Fruit fly (Drosophila melanogaster) whole organism, embryonic: ENCODE data around the gene CG43355.

Source experiments
- Awh ChIP-seq: fragments of 200-800 bp; sonication (Bioruptor generic); IDR thresholded peaks from 2 replicates; pipeline ENCODE4, ENCODE4 v1.3.6; 2022; ENCODE audit warnings: missing biosample characterization, missing genetic modification characterization
- BtbVII ChIP-seq: fragments of 200-800 bp; sonication (Bioruptor generic); optimal IDR thresholded peaks from 3 replicates; lab custom pipeline; 2017; ENCODE audit warnings: missing biosample characterization, mild to moderate bottlenecking, missing genetic modification characterization
- CG10321 ChIP-seq: fragments of 200-800 bp; sonication (Bioruptor generic); IDR thresholded peaks from 2 replicates; pipeline ENCODE4 v1.3.6; 2022; ENCODE audit warnings: missing biosample characterization, missing genetic modification characterization
- CG11723 ChIP-seq: fragments of 200-800 bp; sonication (Bioruptor generic); optimal IDR thresholded peaks from 2 replicates; lab custom pipeline; 2017; ENCODE audit warnings: missing biosample characterization, mild to moderate bottlenecking, missing genetic modification characterization
- CG12071 ChIP-seq: fragments of 200-800 bp; sonication (Bioruptor generic); optimal IDR thresholded peaks from 3 replicates; lab custom pipeline; 2018; ENCODE audit warnings: missing biosample characterization, mild to moderate bottlenecking, missing genetic modification characterization
- CG12299 ChIP-seq: fragments of 200-800 bp; sonication (Bioruptor generic); optimal IDR thresholded peaks from 2 replicates; lab custom pipeline; 2018; ENCODE audit warnings: missing biosample characterization, mild to moderate bottlenecking, missing genetic modification characterization
- CG1602 ChIP-seq: fragments of 200-800 bp; sonication (Bioruptor generic); optimal IDR thresholded peaks from 3 replicates; lab custom pipeline; 2016; ENCODE audit warnings: missing biosample characterization, missing genetic modification characterization
- CG17802 ChIP-seq: fragments of 200-800 bp; sonication (Bioruptor generic); optimal IDR thresholded peaks from 2 replicates; lab custom pipeline; 2018; ENCODE audit warnings: missing biosample characterization, mild to moderate bottlenecking, missing genetic modification characterization, moderate library complexity
- CG17829 ChIP-seq: fragments of 200-800 bp; optimal IDR thresholded peaks from 2 replicates; lab custom pipeline; 2019; ENCODE audit warnings: missing biosample characterization, mild to moderate bottlenecking, missing genetic modification characterization, moderate library complexity
- CG18011 ChIP-seq: fragments of 200-800 bp; sonication (Bioruptor generic); optimal IDR thresholded peaks from 2 replicates; lab custom pipeline; 2017; ENCODE audit warnings: missing biosample characterization, missing genetic modification characterization, mild to moderate bottlenecking, moderate library complexity, missing genotype
- CG3065 ChIP-seq: fragments of 200-800 bp; sonication (Bioruptor generic); optimal IDR thresholded peaks from 2 replicates; lab custom pipeline; 2016; ENCODE audit warnings: missing biosample characterization, missing genetic modification characterization
- CG6813 ChIP-seq: fragments of 200-800 bp; sonication (Bioruptor generic); optimal IDR thresholded peaks from 2 replicates; lab custom pipeline; 2017; ENCODE audit warnings: missing biosample characterization, missing genetic modification characterization, mild to moderate bottlenecking, moderate library complexity, missing genetic modification reagents
- CG7786 ChIP-seq: fragments of 200-800 bp; sonication (Bioruptor generic); optimal IDR thresholded peaks from 2 replicates; lab custom pipeline; 2016; ENCODE audit warnings: missing biosample characterization, missing genetic modification characterization
- CG7963 ChIP-seq: fragments of 200-800 bp; sonication (Bioruptor generic); IDR thresholded peaks from 3 replicates; pipeline ENCODE4 v1.3.6; 2022; ENCODE audit warnings: missing biosample characterization, missing genetic modification characterization; ENCODE audit not compliant: partially characterized antibody
- CG7987 ChIP-seq: fragments of 200-800 bp; sonication (Bioruptor generic); optimal IDR thresholded peaks from 2 replicates; lab custom pipeline; 2018; ENCODE audit warnings: missing biosample characterization, mild to moderate bottlenecking, missing genetic modification characterization, moderate library complexity
- CG8089 ChIP-seq: fragments of 200-800 bp; sonication (Bioruptor generic); optimal IDR thresholded peaks from 3 replicates; lab custom pipeline; 2016; ENCODE audit warnings: missing biosample characterization, missing genetic modification characterization
- CG8944 ChIP-seq: fragments of 200-800 bp; sonication (Bioruptor generic); optimal IDR thresholded peaks from 3 replicates; lab custom pipeline; 2016; ENCODE audit warnings: missing biosample characterization, missing genetic modification characterization
- CHES-1-like ChIP-seq: fragments of 200-800 bp; sonication (Bioruptor generic); optimal IDR thresholded peaks from 2 replicates; lab custom pipeline; 2016; ENCODE audit warnings: missing biosample characterization, missing genetic modification characterization
- Dll ChIP-seq: fragments of 200-800 bp; sonication (Bioruptor generic); IDR thresholded peaks from 4 replicates; pipeline ENCODE4 v1.3.6; 2022; ENCODE audit warnings: missing biosample characterization, missing genetic modification characterization; ENCODE audit not compliant: partially characterized antibody
- HHEX ChIP-seq: fragments of 200-800 bp; sonication (Bioruptor generic); optimal IDR thresholded peaks from 3 replicates; lab custom pipeline; 2017; ENCODE audit warnings: missing biosample characterization, mild to moderate bottlenecking, missing genetic modification characterization, missing genetic modification reagents
- Hmx ChIP-seq: fragments of 200-800 bp; sonication (Bioruptor generic); optimal IDR thresholded peaks from 2 replicates; lab custom pipeline; 2016; ENCODE audit warnings: missing biosample characterization, missing genetic modification characterization
- Lpt ChIP-seq: fragments of >200 bp; optimal IDR thresholded peaks from 2 replicates; lab custom pipeline; 2018; ENCODE audit warnings: missing biosample characterization, missing genetic modification characterization
- Max ChIP-seq: fragments of 200-800 bp; sonication (Bioruptor generic); optimal IDR thresholded peaks from 2 replicates; lab custom pipeline; 2016; ENCODE audit warnings: missing biosample characterization, mild to moderate bottlenecking, missing genetic modification characterization
- Trl ChIP-seq, 3 experiments: fragments of >200 bp in 2 of 3; fragments of 200-800 bp in 1 of 3; sonication (Bioruptor generic) in 1 of 3; optimal IDR thresholded peaks; 2 replicates in 1 of 3; 3 replicates in 2 of 3; lab custom pipeline; 2016 to 2017; ENCODE audit warnings: missing biosample characterization in 1 of 3, missing genetic modification characterization in 1 of 3
- az2 ChIP-seq: fragments of 200-800 bp; sonication (Bioruptor generic); optimal IDR thresholded peaks from 3 replicates; lab custom pipeline; 2016; ENCODE audit warnings: missing biosample characterization, missing genetic modification characterization
- bigmax ChIP-seq: fragments of 200-800 bp; sonication (Bioruptor generic); optimal IDR thresholded peaks from 2 replicates; lab custom pipeline; 2018; ENCODE audit warnings: missing biosample characterization, mild to moderate bottlenecking, missing genetic modification characterization
- bsh ChIP-seq, 2 experiments: fragments of 200-800 bp; sonication (Bioruptor generic); optimal IDR thresholded peaks; 2 replicates each; lab custom pipeline; 2017 to 2018; ENCODE audit warnings: mild to moderate bottlenecking in 2 of 2, missing biosample characterization in 2 of 2, missing genetic modification characterization in 2 of 2, moderate library complexity in 1 of 2
- crc ChIP-seq: fragments of 200-800 bp; sonication (Bioruptor generic); optimal IDR thresholded peaks from 2 replicates; lab custom pipeline; 2016; ENCODE audit warnings: missing biosample characterization, missing genetic modification characterization
- crp ChIP-seq, 2 experiments: fragments of 200-800 bp; sonication (Bioruptor generic); optimal IDR thresholded peaks; 2 replicates in 1 of 2; 3 replicates in 1 of 2; lab custom pipeline; 2017; ENCODE audit warnings: missing biosample characterization in 2 of 2, missing genetic modification characterization in 2 of 2, mild to moderate bottlenecking in 1 of 2, moderate library complexity in 1 of 2
- cwo ChIP-seq: fragments of 200-800 bp; sonication (Bioruptor generic); optimal IDR thresholded peaks from 3 replicates; lab custom pipeline; 2017; ENCODE audit warnings: missing biosample characterization, missing genetic modification characterization, mild to moderate bottlenecking, moderate library complexity, missing genetic modification reagents
- ems ChIP-seq: fragments of 200-800 bp; sonication (Bioruptor generic); optimal IDR thresholded peaks from 3 replicates; lab custom pipeline; 2016; ENCODE audit warnings: missing biosample characterization, missing genetic modification characterization
- grau ChIP-seq: fragments of 200-800 bp; optimal IDR thresholded peaks from 3 replicates; lab custom pipeline; 2019; ENCODE audit warnings: missing biosample characterization, mild to moderate bottlenecking, missing genetic modification characterization, moderate library complexity
- h ChIP-seq: fragments of >200 bp; optimal IDR thresholded peaks from 2 replicates; lab custom pipeline; 2017
- hkb ChIP-seq, 2 experiments: fragments of 200-800 bp in 1 of 2; fragments of >200 bp in 1 of 2; sonication (Bioruptor generic) in 1 of 2; IDR thresholded peaks in 1 of 2; optimal IDR thresholded peaks in 1 of 2; 2 replicates each; pipeline versions ENCODE4 v1.3.6 to Lab custom; 2017 to 2022; ENCODE audit warnings: missing biosample characterization in 1 of 2, missing genetic modification characterization in 1 of 2
- hth ChIP-seq: fragments of >200 bp; optimal IDR thresholded peaks from 2 replicates; lab custom pipeline; 2017; ENCODE audit warnings: inconsistent platforms
- klu ChIP-seq: fragments of 200-800 bp; sonication (Bioruptor generic); IDR thresholded peaks from 2 replicates; pipeline ENCODE4 v1.3.6; 2022; ENCODE audit warnings: missing biosample characterization, missing genetic modification characterization
- lov ChIP-seq, 2 experiments: fragments of 200-800 bp in 1 of 2; fragments of >200 bp in 1 of 2; sonication (Bioruptor generic) in 1 of 2; IDR thresholded peaks in 1 of 2; optimal IDR thresholded peaks in 1 of 2; 2 replicates in 1 of 2; 3 replicates in 1 of 2; pipeline versions ENCODE4 v1.3.6 to Lab custom; 2017 to 2022; ENCODE audit warnings: missing biosample characterization in 1 of 2, missing genetic modification characterization in 1 of 2
- maf-S ChIP-seq: fragments of 200-800 bp; sonication (Bioruptor generic); optimal IDR thresholded peaks from 2 replicates; lab custom pipeline; 2016; ENCODE audit warnings: missing biosample characterization, missing genetic modification characterization
- mam ChIP-seq: fragments of 200-800 bp; sonication (Bioruptor generic); optimal IDR thresholded peaks from 3 replicates; lab custom pipeline; 2016; ENCODE audit warnings: missing biosample characterization, missing genetic modification characterization
- nerfin-1 ChIP-seq: fragments of 200-800 bp; sonication (Bioruptor generic); optimal IDR thresholded peaks from 3 replicates; lab custom pipeline; 2019; ENCODE audit warnings: missing biosample characterization, mild to moderate bottlenecking, missing genetic modification characterization, moderate library complexity
- nom ChIP-seq: fragments of 200-800 bp; sonication (Bioruptor generic); optimal IDR thresholded peaks from 2 replicates; lab custom pipeline; 2017; ENCODE audit warnings: missing biosample characterization, missing genetic modification characterization, mild to moderate bottlenecking, moderate library complexity, missing genetic modification reagents
- peb ChIP-seq: fragments of 200-800 bp; sonication (Bioruptor generic); IDR thresholded peaks from 2 replicates; pipeline ENCODE4 v1.3.6; 2022; ENCODE audit warnings: missing biosample characterization, missing genetic modification characterization
- pho ChIP-seq: fragments of 200-800 bp; sonication (Bioruptor generic); optimal IDR thresholded peaks from 2 replicates; lab custom pipeline; 2016; ENCODE audit warnings: missing biosample characterization, missing genetic modification characterization
- pzg ChIP-seq: fragments of 200-800 bp; sonication (Bioruptor generic); optimal IDR thresholded peaks from 3 replicates; lab custom pipeline; 2018; ENCODE audit warnings: missing biosample characterization, mild to moderate bottlenecking, missing genetic modification characterization, moderate library complexity
- salm ChIP-seq: fragments of 200-800 bp; sonication (Bioruptor generic); optimal IDR thresholded peaks from 2 replicates; lab custom pipeline; 2018; ENCODE audit warnings: missing biosample characterization, mild to moderate bottlenecking, missing genetic modification characterization
- so ChIP-seq: fragments of 200-800 bp; sonication (Bioruptor generic); IDR thresholded peaks from 3 replicates; pipeline ENCODE4 v1.3.6; 2022; ENCODE audit warnings: missing biosample characterization, missing genetic modification characterization
- trem ChIP-seq: fragments of 200-800 bp; optimal IDR thresholded peaks from 3 replicates; lab custom pipeline; 2019; ENCODE audit warnings: missing biosample characterization, mild to moderate bottlenecking, missing genetic modification characterization, moderate library complexity
- trh ChIP-seq: fragments of 200-800 bp; sonication (Bioruptor generic); optimal IDR thresholded peaks from 2 replicates; lab custom pipeline; 2016; ENCODE audit warnings: missing biosample characterization, missing genetic modification characterization
- wor ChIP-seq: fragments of 200-800 bp; sonication (Bioruptor generic); IDR thresholded peaks from 2 replicates; pipeline ENCODE4 v1.3.6; 2022; ENCODE audit warnings: missing biosample characterization, missing genetic modification characterization
- z ChIP-seq: fragments of 200-800 bp; sonication (Bioruptor generic); IDR thresholded peaks from 3 replicates; pipeline ENCODE4 v1.3.6; 2022; ENCODE audit warnings: missing biosample characterization, missing genetic modification characterization

CG43355 gene

dm6 chr2L:11528129-11528589 lies 43.7 kb downstream of the CG43355 start, which contains the start of gene CG31705 (continued):
- TF ChIP-seq CG1602 (GFP tag; lab: Kevin White, UChicago): peak; percentile 2
- no peak for TF ChIP-seq CG12299 (tag; lab: Kevin White, UChicago)
- TF ChIP-seq CG10321 (GFP tag; lab: Robert Waterston, UW): no peak
- no peak for TF ChIP-seq Hmx (GFP tag; lab: Kevin White, UChicago)
- no peak for TF ChIP-seq pho
- TF ChIP-seq CG6813 (GFP tag; lab: Kevin White, UChicago): no peak
- no peak for TF ChIP-seq Lpt (GFP tag; lab: Kevin White, UChicago)
- peak; percentile 38 for TF ChIP-seq Max (GFP tag; lab: Kevin White, UChicago)
- TF ChIP-seq pzg (GFP tag; lab: Kevin White, UChicago): no peak
- no peak for TF ChIP-seq Dll (GFP tag; lab: Robert Waterston, UW)
- TF ChIP-seq CG11723 (GFP tag; lab: Kevin White, UChicago): no peak
- TF ChIP-seq CHES-1-like (GFP tag; lab: Kevin White, UChicago): no peak
- no peak for TF ChIP-seq ems (GFP tag; lab: Kevin White, UChicago)
- no peak for TF ChIP-seq maf-S (GFP tag; lab: Kevin White, UChicago)
- no peak for TF ChIP-seq CG7987 (GFP tag; lab: Kevin White, UChicago)
- no peak for TF ChIP-seq mam (GFP tag; lab: Kevin White, UChicago)
- TF ChIP-seq CG18011 (GFP tag; lab: Kevin White, UChicago): no peak
- peak; percentile 33 for TF ChIP-seq cwo (GFP tag; lab: Kevin White, UChicago)
- no peak for TF ChIP-seq CG7786
- no peak for TF ChIP-seq Trl (optimal IDR thresholded peaks at IDR 0.05; lab: Kevin White, UChicago)
- TF ChIP-seq Trl (GFP tag; optimal IDR thresholded peaks at IDR 0.05; lab: Kevin White, UChicago): no peak
- TF ChIP-seq klu (GFP tag; lab: Robert Waterston, UW): no peak
- no peak for TF ChIP-seq CG8944 (GFP tag; lab: Kevin White, UChicago)
- TF ChIP-seq z (GFP tag; lab: Robert Waterston, UW): no peak
- TF ChIP-seq Awh (GFP tag; lab: Robert Waterston, UW): no peak
- no peak for TF ChIP-seq so
- no peak for TF ChIP-seq CG3065
- no peak for TF ChIP-seq bsh (GFP tag; optimal IDR thresholded peaks at IDR 0.05; lab: Kevin White, UChicago)
- TF ChIP-seq CG7963: no peak
- no peak for TF ChIP-seq CG12071
- no peak for TF ChIP-seq peb (GFP tag; lab: Robert Waterston, UW)
- TF ChIP-seq BtbVII (GFP tag; lab: Kevin White, UChicago): peak; percentile 55
- TF ChIP-seq crp (GFP tag; optimal IDR thresholded peaks at IDR 0.05; lab: Kevin White, UChicago): no peak
- no peak for TF ChIP-seq salm (tag; lab: Kevin White, UChicago)
- no peak for TF ChIP-seq crc (GFP tag; lab: Kevin White, UChicago)
- TF ChIP-seq nerfin-1 (tag; lab: Kevin White, UChicago): no peak
- peak; percentile 72 for TF ChIP-seq grau (tag; lab: Kevin White, UChicago)
- no peak for TF ChIP-seq hkb (optimal IDR thresholded peaks at IDR 0.05; lab: Kevin White, UChicago)
- TF ChIP-seq hkb (GFP tag; IDR thresholded peaks at IDR 0.05; lab: Robert Waterston, UW): no peak
- TF ChIP-seq h (lab: Kevin White, UChicago): no peak
- no peak for TF ChIP-seq wor
- no peak for TF ChIP-seq trh
- no peak for TF ChIP-seq CG17802 (tag; lab: Kevin White, UChicago)
- TF ChIP-seq bigmax (GFP tag; lab: Kevin White, UChicago): no peak
- TF ChIP-seq az2 (GFP tag; lab: Kevin White, UChicago): no peak
- no peak for TF ChIP-seq trem (tag; lab: Kevin White, UChicago)
- no peak for TF ChIP-seq CG17829 (tag; lab: Kevin White, UChicago)
- TF ChIP-seq hth (lab: Kevin White, UChicago): no peak
- no peak for TF ChIP-seq lov (optimal IDR thresholded peaks at IDR 0.05; lab: Kevin White, UChicago)
- no peak for TF ChIP-seq lov (GFP tag; IDR thresholded peaks at IDR 0.05; lab: Robert Waterston, UW)
- no peak for TF ChIP-seq CG8089 (GFP tag; lab: Kevin White, UChicago)
- TF ChIP-seq HHEX (GFP tag; lab: Kevin White, UChicago): peak; percentile 30
- no peak for TF ChIP-seq nom (GFP tag; lab: Kevin White, UChicago)
